Worm (Caenorhabditis elegans) whole organism, young adult: Measurements from ENCODE around the gene T25G12.6.

Experiments used
- B0261.1 ChIP-seq: sonication (generic microtip); optimal IDR thresholded peaks from 2 replicates; lab custom pipeline; 2016; ENCODE audit warnings: mild to moderate bottlenecking, missing genetic modification characterization, moderate library complexity, missing compliant biosample characterization
- F22D6.2 ChIP-seq: sonication (generic microtip); optimal IDR thresholded peaks from 2 replicates; lab custom pipeline; 2016; ENCODE audit warnings: mild to moderate bottlenecking, missing genetic modification characterization, missing compliant biosample characterization
- F23B12.7 ChIP-seq: sonication (generic microtip); optimal IDR thresholded peaks from 2 replicates; lab custom pipeline; 2017; ENCODE audit warnings: missing genetic modification characterization, mild to moderate bottlenecking, missing compliant biosample characterization, antibody characterized with exemption, moderate library complexity; ENCODE audit not compliant: insufficient read depth
- F39B2.1 ChIP-seq: fragments of 200-800 bp; sonication (Bioruptor generic); IDR thresholded peaks from 2 replicates; pipeline ENCODE4 v1.3.6; 2022; ENCODE audit warnings: missing genetic modification reagents, missing genetic modification characterization, missing compliant biosample characterization
- F52B5.7 ChIP-seq: sonication (generic microtip); optimal IDR thresholded peaks from 2 replicates; lab custom pipeline; 2016; ENCODE audit warnings: mild to moderate bottlenecking, missing genetic modification characterization, missing compliant biosample characterization
- K12H6.12 ChIP-seq: fragments of 200-800 bp; sonication (Bioruptor generic); optimal IDR thresholded peaks from 2 replicates; lab custom pipeline; 2018; ENCODE audit warnings: mild to moderate bottlenecking, missing genetic modification characterization, missing compliant biosample characterization
- T07F8.4 ChIP-seq: sonication (generic microtip); optimal IDR thresholded peaks from 2 replicates; lab custom pipeline; 2016; ENCODE audit warnings: mild to moderate bottlenecking, missing genetic modification characterization, moderate library complexity, missing compliant biosample characterization
- Y53G8AR.9 ChIP-seq: fragments of 200-800 bp; sonication (Bioruptor generic); conservative IDR thresholded peaks from 2 replicates; pipeline ENCODE4 v1.3.6; 2022; ENCODE audit warnings: missing genetic modification reagents, missing genetic modification characterization, missing compliant biosample characterization
- Y67H2A.10 ChIP-seq: fragments of 200-800 bp; sonication (Bioruptor generic); conservative IDR thresholded peaks from 2 replicates; pipeline ENCODE4 v1.3.6; 2022; ENCODE audit warnings: missing genetic modification reagents, missing genetic modification characterization, missing compliant biosample characterization
- ZK185.1 ChIP-seq: sonication (generic microtip); optimal IDR thresholded peaks from 2 replicates; lab custom pipeline; 2016; ENCODE audit warnings: mild to moderate bottlenecking, missing genetic modification characterization, missing compliant biosample characterization; ENCODE audit not compliant: poor library complexity, severe bottlenecking
- attf-3 ChIP-seq: fragments of 200-800 bp; sonication (Bioruptor generic); conservative IDR thresholded peaks from 2 replicates; pipeline ENCODE4 v1.3.6; 2022; ENCODE audit warnings: missing genetic modification reagents, missing genetic modification characterization, missing compliant biosample characterization
- attf-5 ChIP-seq: fragments of 200-800 bp; sonication (Bioruptor generic); optimal IDR thresholded peaks from 2 replicates; lab custom pipeline; 2018; ENCODE audit warnings: mild to moderate bottlenecking, missing genetic modification characterization, missing compliant biosample characterization
- bed-1 ChIP-seq: fragments of 200-800 bp; sonication (Bioruptor generic); IDR thresholded peaks from 2 replicates; pipeline ENCODE4 v1.3.6; 2022; ENCODE audit warnings: missing genetic modification reagents, missing genetic modification characterization, missing compliant biosample characterization
- ccch-3 ChIP-seq: fragments of 200-800 bp; sonication (Bioruptor generic); optimal IDR thresholded peaks from 2 replicates; lab custom pipeline; 2018; ENCODE audit warnings: mild to moderate bottlenecking, missing genetic modification characterization, missing compliant biosample characterization
- dpl-1 ChIP-seq: fragments of 150-350 bp; optimal IDR thresholded peaks from 2 replicates; lab custom pipeline; 2014; ENCODE audit warnings: missing biosample characterization, missing genetic modification reagents, missing genetic modification characterization
- ekl-4 ChIP-seq: fragments of 200-800 bp; sonication (Bioruptor generic); IDR thresholded peaks from 2 replicates; pipeline ENCODE4 v1.3.6; 2022; ENCODE audit warnings: missing genetic modification reagents, missing genetic modification characterization, missing compliant biosample characterization
- ets-4 ChIP-seq: fragments of 200-800 bp; sonication (Bioruptor generic); optimal IDR thresholded peaks from 2 replicates; lab custom pipeline; 2018; ENCODE audit warnings: mild to moderate bottlenecking, missing genetic modification characterization, missing compliant biosample characterization
- fkh-3 ChIP-seq: sonication (generic microtip); optimal IDR thresholded peaks from 2 replicates; lab custom pipeline; 2016; ENCODE audit warnings: mild to moderate bottlenecking, missing genetic modification characterization, missing compliant biosample characterization
- gei-17 ChIP-seq: fragments of 200-800 bp; sonication (Bioruptor generic); optimal IDR thresholded peaks from 2 replicates; lab custom pipeline; 2018; ENCODE audit warnings: mild to moderate bottlenecking, missing genetic modification characterization, missing compliant biosample characterization
- him-1 ChIP-seq: sonication (generic microtip); optimal IDR thresholded peaks from 2 replicates; lab custom pipeline; 2016; ENCODE audit warnings: missing genotype, missing genetic modification reagents, missing genetic modification characterization, missing compliant biosample characterization
- hlh-12 ChIP-seq: sonication (generic microtip); optimal IDR thresholded peaks from 2 replicates; lab custom pipeline; 2016; ENCODE audit warnings: missing genetic modification characterization, missing compliant biosample characterization
- lag-1 ChIP-seq: fragments of 200-800 bp; sonication (Bioruptor generic); IDR thresholded peaks from 2 replicates; pipeline ENCODE4 v1.3.6; 2022; ENCODE audit warnings: missing genetic modification reagents, missing genetic modification characterization, missing compliant biosample characterization
- let-607 ChIP-seq, 2 experiments: fragments of 200-800 bp in 1 of 2; sonication (Bioruptor generic) in 1 of 2; sonication (generic microtip) in 1 of 2; optimal IDR thresholded peaks; 2 replicates each; lab custom pipeline; 2016 to 2018; ENCODE audit warnings: mild to moderate bottlenecking in 2 of 2, missing compliant biosample characterization in 2 of 2, missing genetic modification characterization in 2 of 2, moderate library complexity in 2 of 2, missing genotype in 1 of 2
- lin-35 ChIP-seq, 3 experiments: fragments of 150-350 bp in 2 of 3; sonication (generic microtip) in 1 of 3; optimal IDR thresholded peaks; 2 replicates each; lab custom pipeline; 2014 to 2018; ENCODE audit warnings: missing biosample characterization in 3 of 3, missing genetic modification characterization in 3 of 3, missing genetic modification reagents in 3 of 3
- lin-54 ChIP-seq: fragments of 200-800 bp; sonication (Bioruptor generic); optimal IDR thresholded peaks from 2 replicates; lab custom pipeline; 2018; ENCODE audit warnings: mild to moderate bottlenecking, missing genetic modification characterization, missing compliant biosample characterization
- lsy-27 ChIP-seq: sonication (generic microtip); optimal IDR thresholded peaks from 2 replicates; lab custom pipeline; 2017; ENCODE audit warnings: missing genetic modification characterization, mild to moderate bottlenecking, missing compliant biosample characterization, antibody characterized with exemption, missing genotype, borderline replicate concordance; ENCODE audit not compliant: insufficient read depth
- madf-10 ChIP-seq: sonication (generic microtip); optimal IDR thresholded peaks from 2 replicates; lab custom pipeline; 2016; ENCODE audit warnings: mild to moderate bottlenecking, missing genetic modification characterization, missing compliant biosample characterization
- nfyb-1 ChIP-seq: fragments of 200-800 bp; sonication (Bioruptor generic); IDR thresholded peaks from 2 replicates; pipeline ENCODE4 v1.3.6; 2022; ENCODE audit warnings: missing genetic modification reagents, missing genetic modification characterization, missing compliant biosample characterization
- nhr-80 ChIP-seq: sonication (generic microtip); optimal IDR thresholded peaks from 2 replicates; lab custom pipeline; 2016; ENCODE audit warnings: missing genetic modification characterization, missing compliant biosample characterization
- nhr-90 ChIP-seq: sonication (generic microtip); optimal IDR thresholded peaks from 2 replicates; lab custom pipeline; 2016; ENCODE audit warnings: missing genotype, mild to moderate bottlenecking, missing genetic modification characterization, missing compliant biosample characterization
- pbrm-1 ChIP-seq: fragments of 200-800 bp; sonication (Bioruptor generic); IDR thresholded peaks from 2 replicates; pipeline ENCODE4 v1.3.6; 2022; ENCODE audit warnings: missing genetic modification reagents, missing genetic modification characterization, missing compliant biosample characterization
- pha-4 ChIP-seq: fragments of 150-350 bp; sonication (generic microtip); optimal IDR thresholded peaks from 2 replicates; lab custom pipeline; 2014; ENCODE audit warnings: missing biosample characterization, missing genetic modification reagents, missing genetic modification characterization
- rcor-1 ChIP-seq: fragments of 200-800 bp; sonication (Bioruptor generic); IDR thresholded peaks from 2 replicates; pipeline ENCODE4 v1.3.6; 2022; ENCODE audit warnings: missing genetic modification reagents, missing genetic modification characterization, missing compliant biosample characterization
- repo-1 ChIP-seq: sonication (generic microtip); optimal IDR thresholded peaks from 2 replicates; lab custom pipeline; 2017; ENCODE audit warnings: mild to moderate bottlenecking, missing genetic modification characterization, missing compliant biosample characterization
- sdz-38 ChIP-seq: sonication (generic microtip); optimal IDR thresholded peaks from 2 replicates; lab custom pipeline; 2016; ENCODE audit warnings: missing genotype, missing genetic modification characterization, missing compliant biosample characterization
- snpc-1.3 ChIP-seq: sonication (generic microtip); optimal IDR thresholded peaks from 2 replicates; lab custom pipeline; 2017; ENCODE audit warnings: missing genetic modification characterization, mild to moderate bottlenecking, missing compliant biosample characterization, antibody characterized with exemption, moderate library complexity, missing genotype, missing genetic modification reagents; ENCODE audit not compliant: insufficient read depth
- sptf-2 ChIP-seq: fragments of 200-800 bp; sonication (Bioruptor generic); optimal IDR thresholded peaks from 2 replicates; lab custom pipeline; 2018; ENCODE audit warnings: mild to moderate bottlenecking, missing genetic modification characterization, missing compliant biosample characterization
- tbx-9 ChIP-seq: sonication (generic microtip); optimal IDR thresholded peaks from 2 replicates; lab custom pipeline; 2016; ENCODE audit warnings: borderline replicate concordance, missing genetic modification characterization, inconsistent platforms, missing compliant biosample characterization
- zfh-2 ChIP-seq: fragments of 200-800 bp; sonication (Bioruptor generic); conservative IDR thresholded peaks from 2 replicates; pipeline ENCODE4 v1.3.6; 2022; ENCODE audit warnings: missing genetic modification reagents, missing genetic modification characterization, missing compliant biosample characterization
- zim-3 ChIP-seq: sonication (generic microtip); optimal IDR thresholded peaks from 2 replicates; lab custom pipeline; 2017; ENCODE audit warnings: mild to moderate bottlenecking, missing genetic modification characterization, moderate library complexity, missing compliant biosample characterization
- ztf-26 ChIP-seq: sonication (generic microtip); optimal IDR thresholded peaks from 2 replicates; lab custom pipeline; 2017; ENCODE audit warnings: missing genetic modification characterization, missing compliant biosample characterization

Gene T25G12.6

DNA sequence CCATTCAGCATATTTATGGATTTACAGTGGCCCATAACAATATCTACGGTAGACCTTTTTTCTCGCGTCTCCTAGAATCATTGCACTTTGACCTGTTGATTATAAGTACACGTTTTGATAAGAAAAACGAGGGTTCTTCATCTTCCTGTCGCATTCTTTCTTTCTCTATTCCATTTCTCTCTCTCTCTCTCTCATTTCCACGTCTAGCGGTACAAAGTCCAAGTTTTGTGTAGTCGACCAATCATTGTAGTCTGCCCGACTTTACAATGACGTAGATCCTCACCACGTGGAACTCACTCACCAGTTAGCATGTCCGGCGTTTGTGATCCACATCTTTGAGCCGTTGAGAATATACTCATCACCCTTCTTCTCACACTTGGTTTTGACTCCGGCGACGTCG is 13.8 kb downstream of the T25G12.6 start:
- TF ChIP-seq gei-17 (GFP tag; lab: Kevin White, UChicago) (no peak), nfyb-1 (GFP tag; lab: Robert Waterston, UW) (peak; percentile 45; the same call in 1 of the 2 replicates), ZK185.1 (tag; lab: Kevin White, UChicago) (peak; percentile 3), him-1 (tag; lab: Kevin White, UChicago) (no peak), K12H6.12 (tag; lab: Kevin White, UChicago) (no peak), Y67H2A.10 (GFP tag; lab: Robert Waterston, UW) (no peak), nhr-80 (peak; percentile 27), B0261.1 (tag; lab: Kevin White, UChicago) (no peak), ztf-26 (tag; lab: Kevin White, UChicago) (peak; percentile 28), sptf-2 (GFP tag; lab: Kevin White, UChicago) (no peak), fkh-3 (tag; lab: Kevin White, UChicago) (no peak), pha-4 (tag; lab: Kevin White, UChicago) (no peak), attf-3 (no peak), ets-4 (no peak)

ce11 chrX:17215753-17216152 is 14.3 kb downstream of the T25G12.6 start:
- TF ChIP-seq zfh-2 (peak; percentile 45; the same call in 1 of the 2 replicates), bed-1 (no peak)
- TF ChIP-seq, all 124 proteins: peak for 1

- TF ChIP-seq lin-35 (GFP tag; optimal IDR thresholded peaks at IDR 0.05; lab: Kevin White, UChicago) (no peak), let-607 (tag; optimal IDR thresholded peaks at IDR 0.05; lab: Kevin White, UChicago) (no peak), gei-17 (GFP tag; lab: Kevin White, UChicago) (no peak), F39B2.1 (GFP tag; lab: Robert Waterston, UW) (no peak), madf-10 (tag; lab: Kevin White, UChicago) (no peak), T07F8.4 (tag; lab: Kevin White, UChicago) (no peak), sdz-38 (tag; lab: Kevin White, UChicago) (no peak), attf-3 (no peak), snpc-1.3 (tag; lab: Kevin White, UChicago) (no peak), rcor-1 (GFP tag; lab: Robert Waterston, UW) (no peak), lin-54 (GFP tag; lab: Kevin White, UChicago) (no peak)
These were observed 15.2 kb downstream of the T25G12.6 start, which contains the start of gene acdh-10 for ce11 chrX:17214803-17215202. Gene acdh-10 (minus strand): TSS chrX:17214903.

DNA sequence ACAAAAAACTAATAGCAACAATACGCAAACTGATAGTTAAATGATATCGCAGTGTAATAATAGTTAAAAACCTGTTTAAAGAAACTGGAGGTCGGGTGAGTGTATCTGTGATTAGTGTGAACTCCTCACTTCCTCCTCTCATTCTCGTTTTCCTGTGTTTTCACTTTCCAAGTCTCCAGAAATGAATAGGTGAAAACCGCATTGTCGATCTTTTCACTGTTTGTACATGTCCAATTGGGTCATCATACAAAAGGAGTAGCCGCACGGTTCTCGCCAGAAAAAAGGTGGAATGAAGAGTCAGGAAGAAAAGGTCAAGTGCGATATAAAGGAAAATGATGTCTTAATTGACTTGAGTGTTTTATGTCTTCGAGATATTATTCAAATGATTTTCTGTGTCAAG is 18.5 kb downstream of the T25G12.6 start:
- TF ChIP-seq ZK185.1 (tag; lab: Kevin White, UChicago) (no peak), repo-1 (tag; lab: Kevin White, UChicago) (no peak), attf-5 (GFP tag; lab: Kevin White, UChicago) (no peak), lag-1 (GFP tag; lab: Robert Waterston, UW) (no peak), sptf-2 (GFP tag; lab: Kevin White, UChicago) (no peak), tbx-9 (no peak), F22D6.2 (tag; lab: Kevin White, UChicago) (no peak)

ce11 chrX:17209265-17209664 is 20.7 kb downstream of the T25G12.6 start, which contains the start of gene T08G2.2:
Gene T08G2.2 (minus strand): TSS chrX:17209365.
- TF ChIP-seq hlh-12 (tag; lab: Kevin White, UChicago) (no peak), madf-10 (tag; lab: Kevin White, UChicago) (no peak), dpl-1 (GFP tag; lab: Kevin White, UChicago) (no peak), ZK185.1 (tag; lab: Kevin White, UChicago) (no peak), pbrm-1 (no peak), gei-17 (GFP tag; lab: Kevin White, UChicago) (no peak), ets-4 (no peak), lsy-27 (tag; lab: Kevin White, UChicago) (no peak), let-607 (tag; optimal IDR thresholded peaks at IDR 0.05; lab: Kevin White, UChicago) (no peak), F52B5.7 (tag; lab: Kevin White, UChicago) (no peak), nhr-90 (tag; lab: Kevin White, UChicago) (no peak), zim-3 (tag; lab: Kevin White, UChicago) (no peak), repo-1 (tag; lab: Kevin White, UChicago) (no peak), Y53G8AR.9 (GFP tag; lab: Robert Waterston, UW) (no peak), ccch-3 (GFP tag; lab: Kevin White, UChicago) (no peak), F23B12.7 (tag; lab: Kevin White, UChicago) (no peak), ekl-4 (no peak)
